Fruit fly (Drosophila melanogaster) whole organism, embryonic: ENCODE results near the gene CG4709.

Experiments used
- CG10267 ChIP-seq: fragments of 200-800 bp; sonication (Bioruptor generic); optimal IDR thresholded peaks from 2 replicates; lab custom pipeline; 2018; ENCODE audit warnings: missing biosample characterization, mild to moderate bottlenecking, missing genetic modification characterization, moderate library complexity
- CG10366 ChIP-seq: fragments of 200-800 bp; sonication (Bioruptor generic); IDR thresholded peaks from 2 replicates; pipeline ENCODE4 v1.3.6; 2022; ENCODE audit warnings: missing biosample characterization, missing genetic modification characterization
- CG10979 ChIP-seq: fragments of 200-800 bp; sonication (Bioruptor generic); optimal IDR thresholded peaks from 2 replicates; lab custom pipeline; 2018; ENCODE audit warnings: missing biosample characterization, mild to moderate bottlenecking, missing genetic modification characterization, moderate library complexity
- CG11456 ChIP-seq: fragments of 200-800 bp; sonication (Bioruptor generic); IDR thresholded peaks from 3 replicates; pipeline ENCODE4 v1.3.6; 2022; ENCODE audit warnings: missing biosample characterization, missing genetic modification characterization
- CG11560 ChIP-seq: fragments of 200-800 bp; sonication (Bioruptor generic); IDR thresholded peaks from 3 replicates; pipeline ENCODE4 v1.3.6; 2022; ENCODE audit warnings: missing biosample characterization, missing genetic modification characterization
- CG12236 ChIP-seq: fragments of 200-800 bp; sonication (Bioruptor generic); optimal IDR thresholded peaks from 2 replicates; lab custom pipeline; 2016; ENCODE audit warnings: missing biosample characterization, missing genetic modification characterization
- CG15696 ChIP-seq: fragments of 200-800 bp; sonication (Bioruptor generic); optimal IDR thresholded peaks from 2 replicates; lab custom pipeline; 2019; ENCODE audit warnings: missing biosample characterization, mild to moderate bottlenecking, missing genetic modification characterization, moderate library complexity
- CG17328 ChIP-seq: fragments of 200-800 bp; sonication (Bioruptor generic); IDR thresholded peaks from 2 replicates; pipeline ENCODE4 v1.3.6; 2022; ENCODE audit warnings: missing biosample characterization, missing genetic modification characterization
- CG17361 ChIP-seq: fragments of 200-800 bp; sonication (Bioruptor generic); IDR thresholded peaks from 3 replicates; pipeline ENCODE4 v1.3.6; 2022; ENCODE audit warnings: missing biosample characterization, missing genetic modification characterization
- CG34224 ChIP-seq: fragments of 200-800 bp; sonication (Bioruptor generic); IDR thresholded peaks from 3 replicates; pipeline ENCODE4 v1.3.6; 2022; ENCODE audit warnings: missing biosample characterization, missing genetic modification characterization; ENCODE audit not compliant: partially characterized antibody
- CG34376 ChIP-seq: fragments of 200-800 bp; sonication (Bioruptor generic); optimal IDR thresholded peaks from 2 replicates; lab custom pipeline; 2018; ENCODE audit warnings: missing biosample characterization, mild to moderate bottlenecking, missing genetic modification characterization
- CG4360 ChIP-seq: fragments of 200-800 bp; sonication (Bioruptor generic); IDR thresholded peaks from 2 replicates; pipeline ENCODE4 v1.3.6; 2022; ENCODE audit warnings: missing biosample characterization, missing genetic modification characterization
- CG4404 ChIP-seq: fragments of 200-800 bp; sonication (Bioruptor generic); IDR thresholded peaks from 2 replicates; pipeline ENCODE4 v1.3.6; 2022; ENCODE audit warnings: missing biosample characterization, missing genetic modification characterization
- CG4707 ChIP-seq: fragments of 200-800 bp; sonication (Bioruptor generic); optimal IDR thresholded peaks from 2 replicates; lab custom pipeline; 2018; ENCODE audit warnings: missing biosample characterization, mild to moderate bottlenecking, missing genetic modification characterization, moderate library complexity
- CG6254 ChIP-seq: fragments of 200-800 bp; sonication (Bioruptor generic); optimal IDR thresholded peaks from 3 replicates; lab custom pipeline; 2017; ENCODE audit warnings: mild to moderate bottlenecking, missing biosample characterization, missing genetic modification reagents, missing genetic modification characterization
- CG6683 ChIP-seq: fragments of 200-800 bp; sonication (Bioruptor generic); optimal IDR thresholded peaks from 2 replicates; lab custom pipeline; 2017; ENCODE audit warnings: missing biosample characterization, mild to moderate bottlenecking, missing genetic modification characterization, missing genetic modification reagents
- CG8765 ChIP-seq: fragments of 200-800 bp; sonication (Bioruptor generic); IDR thresholded peaks from 2 replicates; pipeline ENCODE4 v1.3.6; 2022; ENCODE audit warnings: missing biosample characterization, missing genetic modification characterization
- CoRest ChIP-seq: fragments of 200-800 bp; sonication (Bioruptor generic); optimal IDR thresholded peaks from 3 replicates; lab custom pipeline; 2018; ENCODE audit warnings: missing biosample characterization, mild to moderate bottlenecking, missing genetic modification characterization, moderate library complexity
- Ets65A ChIP-seq: fragments of 200-800 bp; sonication (Bioruptor generic); peaks from one replicate; lab custom pipeline; 2016; ENCODE audit warnings: missing biosample characterization, missing genetic modification characterization
- Fer1 ChIP-seq: fragments of 200-800 bp; sonication (Bioruptor generic); optimal IDR thresholded peaks from 2 replicates; lab custom pipeline; 2017; ENCODE audit warnings: missing biosample characterization, mild to moderate bottlenecking, missing genetic modification characterization
- HmgD ChIP-seq: fragments of 200-800 bp; sonication (Bioruptor generic); optimal IDR thresholded peaks from 3 replicates; lab custom pipeline; 2016; ENCODE audit warnings: missing biosample characterization, missing genetic modification characterization
- Hr39 ChIP-seq: fragments of >200 bp; optimal IDR thresholded peaks from 2 replicates; lab custom pipeline; 2017
- MTF-1 ChIP-seq: fragments of 200-800 bp; sonication (Bioruptor generic); optimal IDR thresholded peaks from 2 replicates; lab custom pipeline; 2018; ENCODE audit warnings: missing biosample characterization, mild to moderate bottlenecking, missing genetic modification characterization, borderline replicate concordance
- NK7.1 ChIP-seq: fragments of 200-800 bp; sonication (Bioruptor generic); optimal IDR thresholded peaks from 3 replicates; lab custom pipeline; 2016; ENCODE audit warnings: missing biosample characterization, missing genetic modification characterization
- bowl ChIP-seq: fragments of 200-800 bp; sonication (Bioruptor generic); IDR thresholded peaks from 2 replicates; pipeline ENCODE4 v1.3.6; 2022; ENCODE audit warnings: missing biosample characterization, missing genetic modification characterization
- chif ChIP-seq, 2 experiments: fragments of 200-800 bp; sonication (Bioruptor generic); optimal IDR thresholded peaks; 3 replicates each; lab custom pipeline; 2016; ENCODE audit warnings: missing biosample characterization in 2 of 2, missing genetic modification characterization in 2 of 2
- chinmo ChIP-seq: fragments of 200-800 bp; sonication (Bioruptor generic); IDR thresholded peaks from 4 replicates; pipeline ENCODE4 v1.3.6; 2022; ENCODE audit warnings: missing biosample characterization, missing genetic modification characterization; ENCODE audit not compliant: partially characterized antibody
- dmrt11E ChIP-seq: fragments of 200-800 bp; sonication (Bioruptor generic); optimal IDR thresholded peaks from 3 replicates; lab custom pipeline; 2018; ENCODE audit warnings: missing biosample characterization, mild to moderate bottlenecking, missing genetic modification characterization, moderate library complexity
- ewg ChIP-seq: fragments of 200-800 bp; sonication (Bioruptor generic); optimal IDR thresholded peaks from 3 replicates; lab custom pipeline; 2017; ENCODE audit warnings: mild to moderate bottlenecking, missing biosample characterization, missing genetic modification reagents, missing genetic modification characterization
- lov ChIP-seq, 2 experiments: fragments of 200-800 bp in 1 of 2; fragments of >200 bp in 1 of 2; sonication (Bioruptor generic) in 1 of 2; IDR thresholded peaks in 1 of 2; optimal IDR thresholded peaks in 1 of 2; 2 replicates in 1 of 2; 3 replicates in 1 of 2; pipeline versions ENCODE4 v1.3.6 to Lab custom; 2017 to 2022; ENCODE audit warnings: missing biosample characterization in 1 of 2, missing genetic modification characterization in 1 of 2
- pita ChIP-seq: fragments of 200-800 bp; sonication (Bioruptor generic); optimal IDR thresholded peaks from 2 replicates; lab custom pipeline; 2017; ENCODE audit warnings: missing biosample characterization, mild to moderate bottlenecking, missing genetic modification characterization
- prd ChIP-seq, 3 experiments: fragments of >200 bp in 2 of 3; fragments of 200-800 bp in 1 of 3; sonication (Bioruptor generic) in 1 of 3; optimal IDR thresholded peaks in 2 of 3; IDR thresholded peaks in 1 of 3; 2 replicates in 2 of 3; 3 replicates in 1 of 3; pipeline versions ENCODE4 v1.3.6 to Lab custom; 2017 to 2022; ENCODE audit warnings: missing biosample characterization in 1 of 3, missing genetic modification characterization in 1 of 3
- sens-2 ChIP-seq: fragments of 200-800 bp; sonication (Bioruptor generic); IDR thresholded peaks from 2 replicates; pipeline ENCODE4 v1.3.6; 2022; ENCODE audit warnings: missing biosample characterization, missing genetic modification characterization
- sna ChIP-seq: fragments of 200-800 bp; sonication (Bioruptor generic); IDR thresholded peaks from 2 replicates; pipeline ENCODE4 v1.3.6; 2022; ENCODE audit warnings: missing biosample characterization, missing genetic modification characterization; ENCODE audit not compliant: partially characterized antibody
- stwl ChIP-seq: fragments of 200-800 bp; sonication (Bioruptor generic); optimal IDR thresholded peaks from 3 replicates; lab custom pipeline; 2018; ENCODE audit warnings: missing biosample characterization, mild to moderate bottlenecking, missing genetic modification characterization, moderate library complexity
- unpg ChIP-seq: fragments of 200-800 bp; sonication (Bioruptor generic); optimal IDR thresholded peaks from 3 replicates; lab custom pipeline; 2018; ENCODE audit warnings: missing biosample characterization, mild to moderate bottlenecking, missing genetic modification characterization, moderate library complexity
- zen ChIP-seq: fragments of 200-800 bp; sonication (Bioruptor generic); optimal IDR thresholded peaks from 3 replicates; lab custom pipeline; 2018; ENCODE audit warnings: missing biosample characterization, mild to moderate bottlenecking, missing genetic modification characterization, moderate library complexity
- zf30C ChIP-seq: fragments of 200-800 bp; sonication (Bioruptor generic); optimal IDR thresholded peaks from 3 replicates; lab custom pipeline; 2018; ENCODE audit warnings: missing biosample characterization, mild to moderate bottlenecking, missing genetic modification characterization

CG4709 gene

DNA sequence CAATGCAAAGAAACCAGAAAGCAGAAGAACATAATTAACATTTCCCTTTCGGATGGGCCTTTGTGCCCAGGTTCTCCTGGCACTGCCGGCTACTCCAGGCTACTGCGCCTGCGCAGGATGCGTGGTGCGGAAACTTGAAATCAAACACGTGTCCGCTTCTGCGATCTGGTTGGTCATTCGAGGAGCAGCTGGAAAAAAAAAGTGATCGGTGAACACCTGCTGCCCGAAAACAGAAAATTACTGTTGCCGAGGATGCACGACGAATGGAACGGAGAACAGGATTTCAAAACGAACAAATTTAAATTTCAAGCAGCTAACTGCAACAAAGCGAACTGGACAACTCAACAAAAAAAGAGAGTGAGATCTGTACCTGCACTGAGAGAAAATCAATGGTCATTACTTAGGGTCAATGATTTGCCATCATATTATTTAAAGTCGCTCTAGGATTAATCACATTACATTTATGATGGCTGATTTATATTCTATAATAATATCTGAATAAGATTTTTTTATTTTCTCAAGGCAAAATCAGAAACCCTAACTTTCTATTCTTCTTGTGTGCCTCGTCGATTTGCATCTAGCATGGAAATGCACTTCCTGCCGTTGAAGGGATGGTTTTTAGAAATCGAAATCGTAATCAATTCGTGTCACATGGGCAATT is 35.9 kb downstream of the CG4709 start (continued):
- TF ChIP-seq dmrt11E (peak; percentile 80), ewg (GFP tag; lab: Kevin White, UChicago) (peak; percentile 0), CG17361 (GFP tag; lab: Robert Waterston, UW) (0 out of 3 replicates have a peak, but pooled peaks have one; percentile 25), CG12236 (GFP tag; lab: Kevin White, UChicago) (no peak), CoRest (tag; lab: Kevin White, UChicago) (no peak), CG4707 (no peak), stwl (tag; lab: Kevin White, UChicago) (peak; percentile 13), CG10366 (GFP tag; lab: Robert Waterston, UW) (no peak), CG10267 (tag; lab: Kevin White, UChicago) (peak; percentile 40), CG6254 (GFP tag; lab: Kevin White, UChicago) (no peak), CG8765 (GFP tag; lab: Robert Waterston, UW) (peak; percentile 14; the same call in 1 of the 2 replicates), zf30C (peak; percentile 80), Hr39 (lab: Kevin White, UChicago) (no peak), Fer1 (GFP tag; lab: Kevin White, UChicago) (no peak), CG4404 (GFP tag; lab: Robert Waterston, UW) (peak; percentile 78), bowl (GFP tag; lab: Robert Waterston, UW) (no peak), HmgD (GFP tag; lab: Kevin White, UChicago) (no peak), zen (tag; lab: Kevin White, UChicago) (peak; percentile 35), CG10979 (tag; lab: Kevin White, UChicago) (peak; percentile 59), lov (optimal IDR thresholded peaks at IDR 0.05; lab: Kevin White, UChicago) (no peak), lov (GFP tag; IDR thresholded peaks at IDR 0.05; lab: Robert Waterston, UW) (peak; percentile 67; the same call in 1 of the 3 replicates), chif (GFP tag; optimal IDR thresholded peaks at IDR 0.05; lab: Kevin White, UChicago) (peak in 1 of 2 experiments; percentile 15), unpg (GFP tag; lab: Kevin White, UChicago) (peak; percentile 21), NK7.1 (GFP tag; lab: Kevin White, UChicago) (no peak), CG11560 (tag; lab: Robert Waterston, UW) (no peak), CG17328 (peak; percentile 49), prd (optimal IDR thresholded peaks at IDR 0.05; lab: Kevin White, UChicago) (no peak), prd (GFP tag; IDR thresholded peaks at IDR 0.05; lab: Robert Waterston, UW) (peak; percentile 61; the same call in 1 of the 3 replicates), CG15696 (tag; lab: Kevin White, UChicago) (peak; percentile 74), sens-2 (GFP tag; lab: Robert Waterston, UW) (peak; percentile 16; the same call in 1 of the 2 replicates)

dm6 chr2L:9994382-9994781 is 40.3 kb downstream of the CG4709 start:
- TF ChIP-seq CG6683, result no peak
- TF ChIP-seq CG4360 (GFP tag; lab: Robert Waterston, UW), result peak; percentile 56; the same call in 1 of the 2 replicates
- TF ChIP-seq Ets65A (GFP tag; lab: Kevin White, UChicago), result peak; percentile 46
- TF ChIP-seq pita, result no peak
- TF ChIP-seq CG34224 (GFP tag; lab: Robert Waterston, UW), result no peak
- 0 out of 2 replicates have a peak, but pooled peaks have one; percentile 13 for TF ChIP-seq sna (GFP tag; lab: Robert Waterston, UW)
- TF ChIP-seq CG11456 (GFP tag; lab: Robert Waterston, UW), result 0 out of 3 replicates have a peak, but pooled peaks have one; percentile 5
- TF ChIP-seq CG34376 (GFP tag; lab: Kevin White, UChicago), result no peak
- TF ChIP-seq MTF-1 (GFP tag; lab: Kevin White, UChicago), result no peak
- no peak for TF ChIP-seq chinmo (GFP tag; lab: Robert Waterston, UW)
